Fruit fly (Drosophila melanogaster) Kc167 (cell line): ENCODE results near the gene Npc2f.

Experiments used
- Sin3A ChIP-seq: fragments of >200 bp; optimal IDR thresholded peaks from 2 replicates; lab custom pipeline; 2018; ENCODE audit warnings: missing external identifiers
- insv ChIP-seq: fragments of >200 bp; optimal IDR thresholded peaks from 3 replicates; lab custom pipeline; 2018; ENCODE audit warnings: missing external identifiers

DNA sequence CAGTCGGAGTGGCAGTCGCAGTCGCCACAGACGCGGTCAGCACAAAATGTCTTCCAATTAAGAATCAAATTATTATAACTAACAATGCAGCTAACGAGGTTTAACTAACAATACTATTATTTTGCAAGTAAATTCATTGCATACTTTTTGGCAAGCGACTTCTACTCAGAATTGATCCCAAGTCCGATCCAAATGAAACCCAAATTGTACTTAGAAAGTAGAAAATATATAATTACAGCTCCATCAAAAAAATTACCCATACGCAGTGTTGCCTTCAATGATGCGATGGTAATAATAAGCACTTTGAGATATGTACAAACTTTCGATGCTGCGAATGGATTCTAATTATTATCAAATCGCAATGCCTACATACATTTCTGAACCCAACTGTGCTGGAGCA lies 6.1 kb downstream of the Npc2f start:
- TF ChIP-seq insv (no peak), Sin3A (lab: Kevin White, UChicago) (no peak)
